Worm (Caenorhabditis elegans) whole organism, midembryonic: Measurements from ENCODE around the gene wht-7.

Experiments
- T22C8.4 ChIP-seq: fragments of 200-800 bp; sonication (Bioruptor generic); IDR thresholded peaks from 2 replicates; pipeline ENCODE4 v1.3.6; 2022; ENCODE audit warnings: missing genetic modification characterization, missing compliant biosample characterization
- cog-1 ChIP-seq: sonication (generic microtip); optimal IDR thresholded peaks from 2 replicates; lab custom pipeline; 2016; ENCODE audit warnings: missing genetic modification characterization, missing compliant biosample characterization
- flt-1 ChIP-seq: fragments of 200-800 bp; sonication (Bioruptor generic); IDR thresholded peaks from 2 replicates; pipeline ENCODE4 v1.3.6; 2022; ENCODE audit warnings: missing genetic modification characterization, missing compliant biosample characterization
- tab-1 ChIP-seq: fragments of 200-800 bp; sonication (Bioruptor generic); IDR thresholded peaks from 2 replicates; pipeline ENCODE4 v1.3.6; 2022; ENCODE audit warnings: missing genetic modification characterization, missing compliant biosample characterization
- ztf-23 ChIP-seq: fragments of 200-800 bp; sonication (Bioruptor generic); IDR thresholded peaks from 2 replicates; pipeline ENCODE4 v1.3.6; 2022; ENCODE audit warnings: missing genetic modification reagents, missing genetic modification characterization, missing compliant biosample characterization

- TF ChIP-seq cog-1: no peak
- TF ChIP-seq flt-1: no peak
- TF ChIP-seq tab-1 (GFP tag; lab: Robert Waterston, UW): no peak
- TF ChIP-seq ztf-23: no peak
- no peak for TF ChIP-seq T22C8.4
Observed at ce11 chrIII:6120990-6121389, 28.4 kb downstream of the wht-7 start.
